Worm (Caenorhabditis elegans) whole organism, young adult: ENCODE data around the gene F21C10.7.

ENCODE experiments used
- B0261.1 ChIP-seq: sonication (generic microtip); optimal IDR thresholded peaks from 2 replicates; lab custom pipeline; 2016; ENCODE audit warnings: mild to moderate bottlenecking, missing genetic modification characterization, moderate library complexity, missing compliant biosample characterization
- F22D6.2 ChIP-seq: sonication (generic microtip); optimal IDR thresholded peaks from 2 replicates; lab custom pipeline; 2016; ENCODE audit warnings: mild to moderate bottlenecking, missing genetic modification characterization, missing compliant biosample characterization
- F23B12.7 ChIP-seq: sonication (generic microtip); optimal IDR thresholded peaks from 2 replicates; lab custom pipeline; 2017; ENCODE audit warnings: missing genetic modification characterization, mild to moderate bottlenecking, missing compliant biosample characterization, antibody characterized with exemption, moderate library complexity; ENCODE audit not compliant: insufficient read depth
- F33H1.4 ChIP-seq: fragments of 200-800 bp; sonication (Bioruptor generic); IDR thresholded peaks from 2 replicates; pipeline ENCODE4 v1.3.6; 2022; ENCODE audit warnings: missing genetic modification reagents, missing genetic modification characterization, missing compliant biosample characterization
- F57A8.1 ChIP-seq: fragments of 200-800 bp; sonication (Bioruptor generic); optimal IDR thresholded peaks from 2 replicates; lab custom pipeline; 2018; ENCODE audit warnings: mild to moderate bottlenecking, missing genetic modification characterization, moderate library complexity, missing compliant biosample characterization
- Y56A3A.18 ChIP-seq: fragments of 200-800 bp; sonication (Bioruptor generic); IDR thresholded peaks from 2 replicates; pipeline ENCODE4 v1.3.6; 2022; ENCODE audit warnings: missing genetic modification reagents, missing genetic modification characterization, missing compliant biosample characterization
- Y67H2A.10 ChIP-seq: fragments of 200-800 bp; sonication (Bioruptor generic); conservative IDR thresholded peaks from 2 replicates; pipeline ENCODE4 v1.3.6; 2022; ENCODE audit warnings: missing genetic modification reagents, missing genetic modification characterization, missing compliant biosample characterization
- athp-1 ChIP-seq: sonication (generic microtip); optimal IDR thresholded peaks from 2 replicates; lab custom pipeline; 2017; ENCODE audit warnings: mild to moderate bottlenecking, missing genetic modification characterization, missing compliant biosample characterization
- ceh-27 ChIP-seq: fragments of 200-800 bp; sonication (Bioruptor generic); optimal IDR thresholded peaks from 2 replicates; lab custom pipeline; 2018; ENCODE audit warnings: mild to moderate bottlenecking, missing genetic modification characterization, moderate library complexity, missing compliant biosample characterization
- ceh-79 ChIP-seq: sonication (generic microtip); optimal IDR thresholded peaks from 2 replicates; lab custom pipeline; 2017; ENCODE audit warnings: mild to moderate bottlenecking, missing genetic modification characterization, missing compliant biosample characterization
- die-1 ChIP-seq: sonication (generic microtip); optimal IDR thresholded peaks from 2 replicates; lab custom pipeline; 2016; ENCODE audit warnings: missing genotype, mild to moderate bottlenecking, missing genetic modification characterization, missing compliant biosample characterization
- dox-1 ChIP-seq: fragments of 200-800 bp; sonication (Bioruptor generic); IDR thresholded peaks from 2 replicates; pipeline ENCODE4 v1.3.6; 2022; ENCODE audit warnings: missing genetic modification reagents, missing genetic modification characterization, missing compliant biosample characterization
- dpff-1 ChIP-seq: sonication (generic microtip); optimal IDR thresholded peaks from 2 replicates; lab custom pipeline; 2017; ENCODE audit warnings: mild to moderate bottlenecking, missing genetic modification characterization, missing compliant biosample characterization
- egl-18 ChIP-seq: fragments of 200-800 bp; sonication (Bioruptor generic); IDR thresholded peaks from 2 replicates; pipeline ENCODE4 v1.3.6; 2022; ENCODE audit warnings: missing genetic modification reagents, missing genetic modification characterization, missing compliant biosample characterization
- egl-44 ChIP-seq: fragments of 200-800 bp; sonication (Bioruptor generic); IDR thresholded peaks from 2 replicates; pipeline ENCODE4 v1.3.6; 2022; ENCODE audit warnings: missing genetic modification reagents, missing genetic modification characterization, missing compliant biosample characterization
- egrh-3 ChIP-seq: fragments of 200-800 bp; sonication (Bioruptor generic); IDR thresholded peaks from 2 replicates; pipeline ENCODE4 v1.3.6; 2022; ENCODE audit warnings: missing genetic modification reagents, missing genetic modification characterization, missing compliant biosample characterization
- him-1 ChIP-seq: sonication (generic microtip); optimal IDR thresholded peaks from 2 replicates; lab custom pipeline; 2016; ENCODE audit warnings: missing genotype, missing genetic modification reagents, missing genetic modification characterization, missing compliant biosample characterization
- hmg-1.2 ChIP-seq: fragments of 200-800 bp; sonication (Bioruptor generic); IDR thresholded peaks from 2 replicates; pipeline ENCODE4 v1.3.6; 2022; ENCODE audit warnings: missing genetic modification reagents, missing genetic modification characterization, missing compliant biosample characterization
- lag-1 ChIP-seq: fragments of 200-800 bp; sonication (Bioruptor generic); IDR thresholded peaks from 2 replicates; pipeline ENCODE4 v1.3.6; 2022; ENCODE audit warnings: missing genetic modification reagents, missing genetic modification characterization, missing compliant biosample characterization
- lin-40 ChIP-seq: sonication (generic microtip); optimal IDR thresholded peaks from 2 replicates; lab custom pipeline; 2016; ENCODE audit warnings: missing genetic modification characterization, mild to moderate bottlenecking, missing compliant biosample characterization, missing genotype, missing genetic modification reagents
- lir-1 ChIP-seq: fragments of 200-800 bp; sonication (Bioruptor generic); conservative IDR thresholded peaks from 2 replicates; pipeline ENCODE4 v1.3.6; 2022; ENCODE audit warnings: missing genetic modification reagents, missing genetic modification characterization, missing compliant biosample characterization
- madf-3 ChIP-seq: fragments of 200-800 bp; sonication (Bioruptor generic); IDR thresholded peaks from 2 replicates; pipeline ENCODE4 v1.3.6; 2022; ENCODE audit warnings: missing genetic modification reagents, missing genetic modification characterization, missing compliant biosample characterization
- mes-4 ChIP-seq: sonication (generic microtip); optimal IDR thresholded peaks from 2 replicates; lab custom pipeline; 2016; ENCODE audit warnings: missing genotype, missing genetic modification characterization, missing compliant biosample characterization
- nfya-2 ChIP-seq: fragments of 200-800 bp; sonication (Bioruptor generic); IDR thresholded peaks from 2 replicates; pipeline ENCODE4 v1.3.6; 2022; ENCODE audit warnings: missing genetic modification reagents, missing genetic modification characterization, missing compliant biosample characterization
- nhr-120 ChIP-seq: fragments of 200-800 bp; sonication (Bioruptor generic); IDR thresholded peaks from 2 replicates; pipeline ENCODE4 v1.3.6; 2022; ENCODE audit warnings: missing genetic modification characterization, missing compliant biosample characterization
- nhr-80 ChIP-seq: sonication (generic microtip); optimal IDR thresholded peaks from 2 replicates; lab custom pipeline; 2016; ENCODE audit warnings: missing genetic modification characterization, missing compliant biosample characterization
- nhr-90 ChIP-seq: sonication (generic microtip); optimal IDR thresholded peaks from 2 replicates; lab custom pipeline; 2016; ENCODE audit warnings: missing genotype, mild to moderate bottlenecking, missing genetic modification characterization, missing compliant biosample characterization
- rcor-1 ChIP-seq: fragments of 200-800 bp; sonication (Bioruptor generic); IDR thresholded peaks from 2 replicates; pipeline ENCODE4 v1.3.6; 2022; ENCODE audit warnings: missing genetic modification reagents, missing genetic modification characterization, missing compliant biosample characterization
- rpc-1 ChIP-seq, 2 experiments: fragments of 150-350 bp in 1 of 2; sonication (generic microtip) in 1 of 2; optimal IDR thresholded peaks; 2 replicates each; lab custom pipeline; 2014 to 2018; ENCODE audit warnings: missing biosample characterization in 1 of 2, missing genetic modification characterization in 1 of 2, missing genetic modification reagents in 1 of 2, missing genotype in 1 of 2
- snpc-1.1 ChIP-seq: sonication (generic microtip); optimal IDR thresholded peaks from 2 replicates; lab custom pipeline; 2017; ENCODE audit warnings: missing genetic modification characterization, mild to moderate bottlenecking, missing compliant biosample characterization, antibody characterized with exemption, moderate library complexity, missing genotype, missing genetic modification reagents; ENCODE audit not compliant: insufficient read depth
- snpc-4 ChIP-seq, 5 experiments: fragments of 150-350 bp in 1 of 5; sonication (generic microtip) in 4 of 5; optimal IDR thresholded peaks; 2 replicates each; lab custom pipeline; 2014 to 2018; ENCODE audit warnings: missing genetic modification characterization in 5 of 5, missing biosample characterization in 3 of 5, antibody characterized with exemption in 2 of 5, mild to moderate bottlenecking in 2 of 5, missing compliant biosample characterization in 2 of 5, missing genotype in 2 of 5, moderate library complexity in 2 of 5, missing genetic modification reagents in 1 of 5
- somi-1 ChIP-seq: fragments of 200-800 bp; sonication (Bioruptor generic); optimal IDR thresholded peaks from 2 replicates; lab custom pipeline; 2018; ENCODE audit warnings: mild to moderate bottlenecking, missing genetic modification characterization, missing compliant biosample characterization
- sptf-2 ChIP-seq: fragments of 200-800 bp; sonication (Bioruptor generic); optimal IDR thresholded peaks from 2 replicates; lab custom pipeline; 2018; ENCODE audit warnings: mild to moderate bottlenecking, missing genetic modification characterization, missing compliant biosample characterization
- tbx-9 ChIP-seq: sonication (generic microtip); optimal IDR thresholded peaks from 2 replicates; lab custom pipeline; 2016; ENCODE audit warnings: borderline replicate concordance, missing genetic modification characterization, inconsistent platforms, missing compliant biosample characterization
- zim-3 ChIP-seq: sonication (generic microtip); optimal IDR thresholded peaks from 2 replicates; lab custom pipeline; 2017; ENCODE audit warnings: mild to moderate bottlenecking, missing genetic modification characterization, moderate library complexity, missing compliant biosample characterization
- ztf-18 ChIP-seq: sonication (generic microtip); optimal IDR thresholded peaks from 2 replicates; lab custom pipeline; 2016; ENCODE audit warnings: missing genotype, mild to moderate bottlenecking, missing genetic modification characterization, missing compliant biosample characterization
- ztf-22 ChIP-seq: fragments of 200-800 bp; sonication (Bioruptor generic); optimal IDR thresholded peaks from 2 replicates; lab custom pipeline; 2018; ENCODE audit warnings: mild to moderate bottlenecking, missing genetic modification characterization, moderate library complexity, missing compliant biosample characterization
- ztf-28 ChIP-seq: fragments of 200-800 bp; sonication (Bioruptor generic); IDR thresholded peaks from 2 replicates; pipeline ENCODE4 v1.3.6; 2022; ENCODE audit warnings: missing genetic modification reagents, missing genetic modification characterization, missing compliant biosample characterization

F21C10.7 gene

DNA sequence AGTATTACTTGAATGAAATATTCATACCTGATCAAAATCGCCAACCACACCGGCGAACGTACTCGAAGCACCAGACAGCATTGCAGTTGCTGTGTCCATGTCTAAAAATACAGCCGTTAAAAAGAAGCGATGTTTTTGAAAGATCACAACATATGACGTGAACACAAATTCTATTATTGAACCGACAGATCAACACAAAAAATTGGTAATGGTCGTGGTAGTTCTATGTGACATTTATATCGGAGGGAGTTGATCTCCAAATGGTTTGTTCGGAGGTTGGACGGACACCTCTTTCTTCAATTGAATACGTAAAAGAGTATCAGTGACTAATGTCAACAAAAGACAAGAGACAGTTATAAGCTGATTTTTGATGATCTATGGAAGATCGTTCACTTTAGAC is 28.7 kb downstream of the F21C10.7 start, which contains the start of gene pitr-3:
Gene pitr-3 (minus strand): TSS at position 101 of the 400 bp plus-strand sequence.
- TF ChIP-seq mes-4, result no peak
- TF ChIP-seq him-1 (tag; lab: Kevin White, UChicago), result no peak
- TF ChIP-seq F57A8.1 (GFP tag; lab: Kevin White, UChicago), result no peak
- TF ChIP-seq rcor-1 (GFP tag; lab: Robert Waterston, UW), result no peak
- TF ChIP-seq hmg-1.2, result no peak
- TF ChIP-seq egrh-3 (GFP tag; lab: Robert Waterston, UW), result no peak
- no peak for TF ChIP-seq madf-3 (GFP tag; lab: Robert Waterston, UW)
- no peak for TF ChIP-seq egl-18

DNA sequence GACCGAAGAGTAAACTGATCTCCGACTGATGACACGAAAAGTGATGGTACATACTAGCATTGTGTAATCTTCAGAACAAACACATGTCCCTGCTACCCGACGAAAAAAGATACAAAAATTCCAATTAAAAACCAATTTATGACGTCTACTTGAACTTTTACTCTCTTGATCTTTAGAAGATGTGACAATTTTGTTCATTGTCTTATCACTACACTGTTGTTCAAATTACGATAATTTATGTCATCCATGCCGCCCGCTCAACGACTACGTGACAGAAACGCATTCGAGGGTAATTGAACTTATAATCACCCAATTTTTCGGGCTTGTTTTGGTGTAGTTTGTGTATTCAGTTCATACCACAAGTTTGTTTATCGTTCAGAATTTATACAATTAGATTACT is 31.3 kb downstream of the F21C10.7 start:
- no peak for TF ChIP-seq F22D6.2
- TF ChIP-seq sptf-2 (GFP tag; lab: Kevin White, UChicago), result no peak
- no peak for TF ChIP-seq snpc-1.1 (tag; lab: Kevin White, UChicago)
- no peak for TF ChIP-seq zim-3 (tag; lab: Kevin White, UChicago)
- no peak for TF ChIP-seq nfya-2
- no peak for TF ChIP-seq die-1
- TF ChIP-seq F33H1.4 (GFP tag; lab: Robert Waterston, UW), result no peak
- no peak for TF ChIP-seq lin-40 (tag; lab: Kevin White, UChicago)

ce11 chrV:9146196-9146595 is 33.6 kb downstream of the F21C10.7 start:
- TF ChIP-seq ztf-18 (tag; lab: Kevin White, UChicago) (no peak), lag-1 (GFP tag; lab: Robert Waterston, UW) (no peak), B0261.1 (no peak), madf-3 (GFP tag; lab: Robert Waterston, UW) (no peak), nhr-120 (no peak), somi-1 (GFP tag; lab: Kevin White, UChicago) (no peak), nhr-80 (tag; lab: Kevin White, UChicago) (peak; percentile 70)

- no peak for TF ChIP-seq athp-1 (tag; lab: Kevin White, UChicago)
- no peak for TF ChIP-seq nhr-90 (tag; lab: Kevin White, UChicago)
- TF ChIP-seq ztf-28, result no peak
- TF ChIP-seq hmg-1.2, result peak; percentile 33; the same call in 1 of the 2 replicates
- TF ChIP-seq egl-44 (GFP tag; lab: Robert Waterston, UW), result no peak
- TF ChIP-seq, all 124 proteins: peak for 1
Observed at ce11 chrV:9146849-9147557, 34.4 kb downstream of the F21C10.7 start, which contains the start of gene spl-2. spl-2 (minus strand) TSS chrV:9146899.

ce11 chrV:9148151-9148550 is 35.6 kb downstream of the F21C10.7 start:
- no peak for TF ChIP-seq Y56A3A.18
- no peak for TF ChIP-seq rpc-1 (optimal IDR thresholded peaks at IDR 0.05; lab: Kevin White, UChicago)
- no peak for TF ChIP-seq rpc-1 (tag; optimal IDR thresholded peaks at IDR 0.05; lab: Kevin White, UChicago)
- TF ChIP-seq F23B12.7 (tag; lab: Kevin White, UChicago), result no peak
- no peak for TF ChIP-seq ztf-22 (GFP tag; lab: Kevin White, UChicago)
- no peak for TF ChIP-seq dox-1
- TF ChIP-seq dpff-1 (tag; lab: Kevin White, UChicago), result no peak
- TF ChIP-seq snpc-4 (GFP tag; optimal IDR thresholded peaks at IDR 0.05; lab: Kevin White, UChicago), result no peak
- TF ChIP-seq snpc-4 (tag; optimal IDR thresholded peaks at IDR 0.05; lab: Kevin White, UChicago), result no peak
- no peak for TF ChIP-seq lir-1 (GFP tag; lab: Robert Waterston, UW)
- no peak for TF ChIP-seq Y67H2A.10 (GFP tag; lab: Robert Waterston, UW)
- TF ChIP-seq ceh-27, result no peak
- TF ChIP-seq ceh-79 (tag; lab: Kevin White, UChicago), result no peak
- TF ChIP-seq tbx-9, result no peak
